Worm (Caenorhabditis elegans) whole organism, young adult: ENCODE results near the gene C08B6.3.

Experiments used
- B0019.2 ChIP-seq: fragments of 200-800 bp; sonication (Bioruptor generic); conservative IDR thresholded peaks from 2 replicates; pipeline ENCODE4 v1.3.6; 2022; ENCODE audit warnings: missing genetic modification reagents, missing genetic modification characterization, missing compliant biosample characterization
- F49E8.2 ChIP-seq: sonication (generic microtip); optimal IDR thresholded peaks from 3 replicates; lab custom pipeline; 2017; ENCODE audit warnings: missing genetic modification characterization, mild to moderate bottlenecking, missing compliant biosample characterization, antibody characterized with exemption, moderate library complexity; ENCODE audit not compliant: insufficient read depth
- ama-1 ChIP-seq, 3 experiments: fragments of 150-350 bp in 1 of 3; sonication (generic microtip) in 2 of 3; optimal IDR thresholded peaks; 2 replicates each; lab custom pipeline; 2014 to 2018; ENCODE audit warnings: missing biosample characterization in 2 of 3, missing genetic modification characterization in 2 of 3, missing genetic modification reagents in 2 of 3
- ccch-3 ChIP-seq: fragments of 200-800 bp; sonication (Bioruptor generic); optimal IDR thresholded peaks from 2 replicates; lab custom pipeline; 2018; ENCODE audit warnings: mild to moderate bottlenecking, missing genetic modification characterization, missing compliant biosample characterization
- ceh-27 ChIP-seq: fragments of 200-800 bp; sonication (Bioruptor generic); optimal IDR thresholded peaks from 2 replicates; lab custom pipeline; 2018; ENCODE audit warnings: mild to moderate bottlenecking, missing genetic modification characterization, moderate library complexity, missing compliant biosample characterization
- egrh-3 ChIP-seq: fragments of 200-800 bp; sonication (Bioruptor generic); IDR thresholded peaks from 2 replicates; pipeline ENCODE4 v1.3.6; 2022; ENCODE audit warnings: missing genetic modification reagents, missing genetic modification characterization, missing compliant biosample characterization
- ekl-4 ChIP-seq: fragments of 200-800 bp; sonication (Bioruptor generic); IDR thresholded peaks from 2 replicates; pipeline ENCODE4 v1.3.6; 2022; ENCODE audit warnings: missing genetic modification reagents, missing genetic modification characterization, missing compliant biosample characterization
- hrde-1 ChIP-seq: sonication (generic microtip); optimal IDR thresholded peaks from 2 replicates; lab custom pipeline; 2016; ENCODE audit warnings: missing genetic modification characterization, mild to moderate bottlenecking, missing compliant biosample characterization, moderate library complexity, missing genotype, missing genetic modification reagents, borderline replicate concordance
- lag-1 ChIP-seq: fragments of 200-800 bp; sonication (Bioruptor generic); IDR thresholded peaks from 2 replicates; pipeline ENCODE4 v1.3.6; 2022; ENCODE audit warnings: missing genetic modification reagents, missing genetic modification characterization, missing compliant biosample characterization
- pha-4 ChIP-seq: fragments of 150-350 bp; sonication (generic microtip); optimal IDR thresholded peaks from 2 replicates; lab custom pipeline; 2014; ENCODE audit warnings: missing biosample characterization, missing genetic modification reagents, missing genetic modification characterization
- rcor-1 ChIP-seq: fragments of 200-800 bp; sonication (Bioruptor generic); IDR thresholded peaks from 2 replicates; pipeline ENCODE4 v1.3.6; 2022; ENCODE audit warnings: missing genetic modification reagents, missing genetic modification characterization, missing compliant biosample characterization
- rec-8 ChIP-seq, 2 experiments: sonication (generic microtip); optimal IDR thresholded peaks; 2 replicates each; lab custom pipeline; 2016; ENCODE audit warnings: mild to moderate bottlenecking in 2 of 2, missing genetic modification characterization in 2 of 2, missing genetic modification reagents in 2 of 2, missing genotype in 2 of 2, missing biosample characterization in 1 of 2, missing compliant biosample characterization in 1 of 2, moderate library complexity in 1 of 2
- sea-2 ChIP-seq: fragments of 200-800 bp; sonication (Bioruptor generic); IDR thresholded peaks from 2 replicates; pipeline ENCODE4 v1.3.6; 2022; ENCODE audit warnings: missing genetic modification characterization, missing compliant biosample characterization
- snpc-4 ChIP-seq, 5 experiments: fragments of 150-350 bp in 1 of 5; sonication (generic microtip) in 4 of 5; optimal IDR thresholded peaks; 2 replicates each; lab custom pipeline; 2014 to 2018; ENCODE audit warnings: missing genetic modification characterization in 5 of 5, missing biosample characterization in 3 of 5, antibody characterized with exemption in 2 of 5, mild to moderate bottlenecking in 2 of 5, missing compliant biosample characterization in 2 of 5, missing genotype in 2 of 5, moderate library complexity in 2 of 5, missing genetic modification reagents in 1 of 5

DNA sequence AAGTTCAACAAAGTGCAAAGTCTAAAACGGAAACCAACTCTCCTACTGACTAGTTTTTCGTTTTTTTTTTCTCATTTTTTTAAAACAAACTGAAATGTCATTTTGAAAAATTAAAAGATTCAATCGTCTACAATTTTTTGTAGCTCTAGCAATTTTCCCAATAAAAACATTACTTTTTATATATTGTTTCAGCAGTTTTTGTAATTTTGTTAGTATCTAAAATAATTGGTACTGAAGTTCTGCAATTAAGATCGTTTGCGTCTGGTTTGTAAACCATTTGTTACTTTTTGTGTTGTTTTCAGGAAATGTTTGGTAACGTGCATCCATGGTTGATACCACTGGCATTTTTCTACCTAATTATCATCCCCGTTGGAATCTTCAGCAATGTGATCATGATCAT is 46.4 kb upstream of the C08B6.3 start, which contains the start of gene srsx-30:
- TF ChIP-seq ama-1 (optimal IDR thresholded peaks at IDR 0.05; lab: Kevin White, UChicago) (no peak), ama-1 (GFP tag; optimal IDR thresholded peaks at IDR 0.05; lab: Kevin White, UChicago) (no peak), ceh-27 (GFP tag; lab: Kevin White, UChicago) (no peak), egrh-3 (no peak), rcor-1 (GFP tag; lab: Robert Waterston, UW) (no peak), pha-4 (tag; lab: Kevin White, UChicago) (no peak), rec-8 (tag; optimal IDR thresholded peaks at IDR 0.05; lab: Kevin White, UChicago) (no peak), B0019.2 (no peak), ekl-4 (no peak), hrde-1 (no peak), F49E8.2 (tag; lab: Kevin White, UChicago) (no peak), ccch-3 (no peak), lag-1 (GFP tag; lab: Robert Waterston, UW) (no peak), sea-2 (no peak), snpc-4 (GFP tag; optimal IDR thresholded peaks at IDR 0.05; lab: Kevin White, UChicago) (no peak), snpc-4 (tag; optimal IDR thresholded peaks at IDR 0.05; lab: Kevin White, UChicago) (no peak)
